Fruit fly (Drosophila melanogaster) whole organism, prepupa: Measurements from ENCODE around the gene CG13008.

Experiments used
- CG10631 ChIP-seq: fragments of 200-800 bp; sonication (Bioruptor generic); optimal IDR thresholded peaks from 2 replicates; lab custom pipeline; 2016; ENCODE audit warnings: missing biosample characterization, missing genetic modification characterization
- CG11294 ChIP-seq: fragments of 200-800 bp; sonication (Bioruptor generic); IDR thresholded peaks from 2 replicates; pipeline ENCODE4 v1.3.6; 2022; ENCODE audit warnings: missing biosample characterization, missing genetic modification characterization
- CG11902 ChIP-seq: fragments of 200-800 bp; sonication (Bioruptor generic); optimal IDR thresholded peaks from 3 replicates; lab custom pipeline; 2016; ENCODE audit warnings: missing biosample characterization, missing genetic modification characterization
- CG15336 ChIP-seq: fragments of 200-800 bp; sonication (Bioruptor generic); IDR thresholded peaks from 2 replicates; pipeline ENCODE4 v1.3.6; 2022; ENCODE audit warnings: missing biosample characterization, missing genetic modification characterization
- CG1621 ChIP-seq: fragments of 200-800 bp; sonication (Bioruptor generic); optimal IDR thresholded peaks from 3 replicates; lab custom pipeline; 2018; ENCODE audit warnings: missing biosample characterization, mild to moderate bottlenecking, missing genetic modification characterization
- CG16779 ChIP-seq: fragments of 200-800 bp; sonication (Bioruptor generic); optimal IDR thresholded peaks from 3 replicates; lab custom pipeline; 2017; ENCODE audit warnings: missing biosample characterization, mild to moderate bottlenecking, missing genetic modification characterization
- CG3032 ChIP-seq: fragments of 200-800 bp; optimal IDR thresholded peaks from 2 replicates; lab custom pipeline; 2019; ENCODE audit warnings: missing biosample characterization, mild to moderate bottlenecking, missing genetic modification characterization, moderate library complexity
- CG32006 ChIP-seq: fragments of 200-800 bp; sonication (Bioruptor generic); optimal IDR thresholded peaks from 3 replicates; lab custom pipeline; 2017; ENCODE audit warnings: missing biosample characterization, mild to moderate bottlenecking, missing genetic modification characterization
- CG34406 ChIP-seq: fragments of 200-800 bp; sonication (Bioruptor generic); optimal IDR thresholded peaks from 3 replicates; lab custom pipeline; 2016; ENCODE audit warnings: missing biosample characterization, missing genetic modification characterization
- CG3919 ChIP-seq: fragments of 200-800 bp; sonication (Bioruptor generic); optimal IDR thresholded peaks from 3 replicates; lab custom pipeline; 2016; ENCODE audit warnings: missing biosample characterization, missing genetic modification characterization
- CG4318 ChIP-seq: fragments of 200-800 bp; sonication (Bioruptor generic); optimal IDR thresholded peaks from 3 replicates; lab custom pipeline; 2017; ENCODE audit warnings: missing biosample characterization, mild to moderate bottlenecking, missing genetic modification characterization
- CG6163 ChIP-seq: fragments of 200-800 bp; sonication (Bioruptor generic); IDR thresholded peaks from 3 replicates; pipeline ENCODE4 v1.3.6; 2022; ENCODE audit warnings: missing biosample characterization, missing genetic modification characterization
- CG6276 ChIP-seq: fragments of 200-800 bp; sonication (Bioruptor generic); optimal IDR thresholded peaks from 2 replicates; lab custom pipeline; 2017; ENCODE audit warnings: missing biosample characterization, mild to moderate bottlenecking, missing genetic modification characterization
- CG6792 ChIP-seq: fragments of 200-800 bp; sonication (Bioruptor generic); optimal IDR thresholded peaks from 3 replicates; lab custom pipeline; 2016; ENCODE audit warnings: missing biosample characterization, missing genetic modification characterization
- CG6808 ChIP-seq: fragments of 200-800 bp; sonication (Bioruptor generic); optimal IDR thresholded peaks from 3 replicates; lab custom pipeline; 2017; ENCODE audit warnings: missing biosample characterization, missing genetic modification characterization, mild to moderate bottlenecking, moderate library complexity, missing genetic modification reagents
- CG6854 ChIP-seq: fragments of 200-800 bp; sonication (Bioruptor generic); optimal IDR thresholded peaks from 2 replicates; lab custom pipeline; 2017; ENCODE audit warnings: missing biosample characterization, mild to moderate bottlenecking, missing genetic modification characterization
- CG7368 ChIP-seq: fragments of 200-800 bp; sonication (Bioruptor generic); optimal IDR thresholded peaks from 3 replicates; lab custom pipeline; 2016; ENCODE audit warnings: missing biosample characterization, missing genetic modification characterization
- CG8632 ChIP-seq: fragments of 200-800 bp; sonication (Bioruptor generic); optimal IDR thresholded peaks from 3 replicates; lab custom pipeline; 2016; ENCODE audit warnings: missing biosample characterization, missing genetic modification characterization
- Eip75B ChIP-seq: fragments of 200-800 bp; sonication (Bioruptor generic); optimal IDR thresholded peaks from 3 replicates; lab custom pipeline; 2016; ENCODE audit warnings: missing biosample characterization, missing genetic modification characterization
- Eip93F ChIP-seq: fragments of 200-800 bp; sonication (Bioruptor generic); optimal IDR thresholded peaks from 2 replicates; lab custom pipeline; 2016; ENCODE audit warnings: missing biosample characterization, mild to moderate bottlenecking, missing genetic modification characterization
- Ets21C ChIP-seq: fragments of 200-800 bp; sonication (Bioruptor generic); optimal IDR thresholded peaks from 3 replicates; lab custom pipeline; 2016; ENCODE audit warnings: missing biosample characterization, missing genetic modification characterization
- Ets96B ChIP-seq: fragments of 200-800 bp; optimal IDR thresholded peaks from 2 replicates; lab custom pipeline; 2019; ENCODE audit warnings: missing biosample characterization, mild to moderate bottlenecking, missing genetic modification characterization, moderate library complexity
- Hr39 ChIP-seq: fragments of 200-800 bp; sonication (Bioruptor generic); optimal IDR thresholded peaks from 2 replicates; lab custom pipeline; 2016; ENCODE audit warnings: missing biosample characterization, missing genetic modification characterization
- Hr4 ChIP-seq: fragments of 200-800 bp; sonication (Bioruptor generic); optimal IDR thresholded peaks from 3 replicates; lab custom pipeline; 2016; ENCODE audit warnings: missing biosample characterization, missing genetic modification characterization
- Lpt ChIP-seq: fragments of 200-800 bp; sonication (Bioruptor generic); optimal IDR thresholded peaks from 3 replicates; lab custom pipeline; 2016; ENCODE audit warnings: missing biosample characterization, missing genetic modification characterization
- Met ChIP-seq: fragments of 200-800 bp; sonication (Bioruptor generic); optimal IDR thresholded peaks from 3 replicates; lab custom pipeline; 2016; ENCODE audit warnings: missing biosample characterization, missing genetic modification characterization
- OdsH ChIP-seq: fragments of 200-800 bp; sonication (Bioruptor generic); optimal IDR thresholded peaks from 3 replicates; lab custom pipeline; 2016; ENCODE audit warnings: missing biosample characterization, missing genetic modification characterization
- Smox ChIP-seq: fragments of 200-800 bp; sonication (Bioruptor generic); optimal IDR thresholded peaks from 3 replicates; lab custom pipeline; 2016; ENCODE audit warnings: missing biosample characterization, missing genetic modification characterization
- Sox102F ChIP-seq: fragments of 200-800 bp; sonication (Bioruptor generic); optimal IDR thresholded peaks from 2 replicates; lab custom pipeline; 2016; ENCODE audit warnings: missing biosample characterization, mild to moderate bottlenecking, missing genetic modification characterization
- Sox15 ChIP-seq: fragments of 200-800 bp; sonication (Bioruptor generic); optimal IDR thresholded peaks from 3 replicates; lab custom pipeline; 2016; ENCODE audit warnings: missing biosample characterization, missing genetic modification characterization
- acj6 ChIP-seq: fragments of 200-800 bp; sonication (Bioruptor generic); optimal IDR thresholded peaks from 3 replicates; lab custom pipeline; 2016; ENCODE audit warnings: missing biosample characterization, missing genetic modification characterization
- cyc ChIP-seq: fragments of 200-800 bp; sonication (Bioruptor generic); optimal IDR thresholded peaks from 3 replicates; lab custom pipeline; 2016; ENCODE audit warnings: missing biosample characterization, missing genetic modification characterization
- dac ChIP-seq: fragments of 200-800 bp; sonication (Bioruptor generic); optimal IDR thresholded peaks from 2 replicates; lab custom pipeline; 2017; ENCODE audit warnings: missing biosample characterization, mild to moderate bottlenecking, missing genetic modification characterization
- eg ChIP-seq: fragments of 200-800 bp; sonication (Bioruptor generic); IDR thresholded peaks from 3 replicates; pipeline ENCODE4 v1.3.6; 2022; ENCODE audit warnings: missing biosample characterization, missing genetic modification characterization
- esn ChIP-seq: fragments of 200-800 bp; sonication (Bioruptor generic); optimal IDR thresholded peaks from 2 replicates; lab custom pipeline; 2016; ENCODE audit warnings: missing biosample characterization, mild to moderate bottlenecking, missing genetic modification characterization, moderate library complexity
- fd59A ChIP-seq: fragments of 200-800 bp; sonication (Bioruptor generic); optimal IDR thresholded peaks from 2 replicates; lab custom pipeline; 2017; ENCODE audit warnings: missing biosample characterization, mild to moderate bottlenecking, missing genetic modification characterization, missing genetic modification reagents
- lz ChIP-seq: fragments of 200-800 bp; sonication (Bioruptor generic); optimal IDR thresholded peaks from 3 replicates; lab custom pipeline; 2016; ENCODE audit warnings: missing biosample characterization, missing genetic modification characterization
- pdm3 ChIP-seq: fragments of 200-800 bp; sonication (Bioruptor generic); optimal IDR thresholded peaks from 3 replicates; lab custom pipeline; 2016; ENCODE audit warnings: missing biosample characterization, missing genetic modification characterization
- spab ChIP-seq: fragments of 200-800 bp; sonication (Bioruptor generic); optimal IDR thresholded peaks from 2 replicates; lab custom pipeline; 2017; ENCODE audit warnings: missing biosample characterization, mild to moderate bottlenecking, missing genetic modification characterization, missing genetic modification reagents
- ss ChIP-seq, 2 experiments: fragments of 200-800 bp; sonication (Bioruptor generic); optimal IDR thresholded peaks; 2 replicates in 1 of 2; 3 replicates in 1 of 2; lab custom pipeline; 2017 to 2018; ENCODE audit warnings: mild to moderate bottlenecking in 2 of 2, missing biosample characterization in 2 of 2, missing genetic modification characterization in 2 of 2, moderate library complexity in 1 of 2
- svp ChIP-seq: fragments of 200-800 bp; sonication (Bioruptor generic); peaks from one replicate; lab custom pipeline; 2016; ENCODE audit warnings: missing biosample characterization, missing genetic modification characterization

The CG13008 gene

DNA sequence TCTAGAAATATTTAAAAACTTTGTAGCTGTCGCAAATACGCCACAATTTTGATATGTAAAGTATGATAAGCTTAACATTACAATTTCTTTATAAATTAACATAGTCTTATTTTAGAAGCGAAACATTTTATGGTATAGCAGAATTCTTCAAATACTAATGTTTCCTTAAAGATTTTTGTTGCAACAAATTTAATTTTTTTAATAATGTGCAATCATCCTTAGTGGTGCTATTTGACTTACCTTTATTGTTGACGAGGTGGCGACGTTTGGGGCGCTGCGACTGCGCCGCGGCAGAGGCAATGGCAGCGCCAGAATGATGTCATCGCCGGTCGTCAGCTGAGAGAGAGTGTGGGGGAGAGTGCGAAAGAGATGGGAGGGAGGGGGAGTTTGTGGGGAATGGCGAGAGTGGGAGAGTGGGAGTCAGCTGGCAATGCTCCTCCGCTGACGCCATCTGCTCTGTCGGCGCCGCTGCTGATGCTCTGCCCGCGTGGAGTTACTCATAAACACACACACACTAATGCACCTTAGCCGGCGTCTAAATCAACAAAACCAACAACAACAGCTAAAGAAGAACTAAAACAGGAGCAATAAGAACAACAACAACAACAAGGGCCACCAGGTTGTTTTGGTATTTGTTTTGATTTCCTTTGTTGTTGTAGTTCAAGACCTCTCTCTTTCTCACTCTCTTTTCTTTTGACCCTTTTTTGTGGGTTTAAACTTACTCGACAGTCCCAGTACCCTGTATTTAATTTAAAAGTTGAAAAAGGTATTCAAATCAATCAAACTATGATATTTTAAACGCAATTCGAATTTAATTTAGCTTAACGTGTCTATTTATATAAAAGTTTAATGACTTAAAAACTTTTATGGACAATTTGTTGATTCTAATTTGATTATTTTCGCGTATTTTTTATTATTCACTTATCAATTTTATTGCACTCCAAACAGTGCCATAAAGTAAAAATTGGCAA is 12.4 kb downstream of the CG13008 start (continued):
- peak; percentile 59 for TF ChIP-seq spab (GFP tag; lab: Kevin White, UChicago)
- TF ChIP-seq esn (GFP tag; lab: Kevin White, UChicago): peak; percentile 78
- peak; percentile 5 for TF ChIP-seq Lpt (GFP tag; lab: Kevin White, UChicago)
- peak; percentile 65 for TF ChIP-seq acj6 (GFP tag; lab: Kevin White, UChicago)
- TF ChIP-seq CG8632 (GFP tag; lab: Kevin White, UChicago): peak; percentile 66
- TF ChIP-seq lz (GFP tag; lab: Kevin White, UChicago): peak; percentile 83
- peak; percentile 72 for TF ChIP-seq eg (GFP tag; lab: Robert Waterston, UW)
- TF ChIP-seq CG4318 (GFP tag; lab: Kevin White, UChicago): peak; percentile 68
- TF ChIP-seq CG6163 (GFP tag; lab: Robert Waterston, UW): peak; percentile 57; the same call in 2 of the 3 replicates
- TF ChIP-seq CG6276 (GFP tag; lab: Kevin White, UChicago): peak; percentile 66
- TF ChIP-seq CG10631 (GFP tag; lab: Kevin White, UChicago): peak; percentile 56
- TF ChIP-seq CG16779 (tag; lab: Kevin White, UChicago): no peak
- peak; percentile 4 for TF ChIP-seq CG6854 (GFP tag; lab: Kevin White, UChicago)
- peak; percentile 73 to 78 for TF ChIP-seq ss (GFP tag; optimal IDR thresholded peaks at IDR 0.05; lab: Kevin White, UChicago)
- peak; percentile 67 for TF ChIP-seq Ets96B (tag; lab: Kevin White, UChicago)
- peak; percentile 48 for TF ChIP-seq Met (GFP tag; lab: Kevin White, UChicago)
- TF ChIP-seq Eip75B (GFP tag; lab: Kevin White, UChicago): peak; percentile 27
- TF ChIP-seq CG6808 (GFP tag; lab: Kevin White, UChicago): peak; percentile 83
- TF ChIP-seq Smox (GFP tag; lab: Kevin White, UChicago): peak; percentile 75
- peak; percentile 55 for TF ChIP-seq dac (GFP tag; lab: Kevin White, UChicago)
- TF ChIP-seq Eip93F: no peak
- TF ChIP-seq CG11294 (GFP tag; lab: Robert Waterston, UW): peak; percentile 60; the same call in 1 of the 2 replicates
- peak; percentile 74 for TF ChIP-seq Sox102F
- TF ChIP-seq cyc: peak; percentile 50
- peak; percentile 82 for TF ChIP-seq CG32006 (GFP tag; lab: Kevin White, UChicago)
- TF ChIP-seq CG6792 (GFP tag; lab: Kevin White, UChicago): peak; percentile 67
- TF ChIP-seq Hr4: peak; percentile 74
- peak; percentile 72 for TF ChIP-seq svp (GFP tag; lab: Kevin White, UChicago)
- TF ChIP-seq Sox15: peak; percentile 34
- TF ChIP-seq CG7368: no peak
- no peak for TF ChIP-seq CG11902 (GFP tag; lab: Kevin White, UChicago)
- peak; percentile 20 for TF ChIP-seq fd59A (GFP tag; lab: Kevin White, UChicago)
- peak; percentile 69 for TF ChIP-seq CG1621 (tag; lab: Kevin White, UChicago)
- TF ChIP-seq CG34406: peak; percentile 47
- TF ChIP-seq OdsH (GFP tag; lab: Kevin White, UChicago): peak; percentile 70
- TF ChIP-seq CG3919: peak; percentile 45
- TF ChIP-seq Ets21C (GFP tag; lab: Kevin White, UChicago): peak; percentile 68
- peak; percentile 69 for TF ChIP-seq Hr39 (GFP tag; lab: Kevin White, UChicago)
- TF ChIP-seq pdm3 (GFP tag; lab: Kevin White, UChicago): peak; percentile 79
- TF ChIP-seq CG15336 (GFP tag; lab: Robert Waterston, UW): peak; percentile 83
- TF ChIP-seq CG3032 (tag; lab: Kevin White, UChicago): peak; percentile 67
